Worm (Caenorhabditis elegans) whole organism, young adult: Measurements from ENCODE around the gene F01G4.6.
A peak's percentile ranks its signal among the peaks of the same experiment; 100 is the strongest.

ENCODE experiments used
- B0035.1 ChIP-seq: sonication (generic microtip); optimal IDR thresholded peaks from 2 replicates; lab custom pipeline; 2016; ENCODE audit warnings: missing genetic modification characterization, mild to moderate bottlenecking, missing compliant biosample characterization, missing genotype, missing genetic modification reagents
- B0336.3 ChIP-seq: fragments of 200-800 bp; sonication (Bioruptor generic); IDR thresholded peaks from 2 replicates; pipeline ENCODE4 v1.3.6; 2022; ENCODE audit warnings: missing genetic modification characterization, missing compliant biosample characterization
- D2030.7 ChIP-seq: fragments of 200-800 bp; sonication (Bioruptor generic); IDR thresholded peaks from 2 replicates; pipeline ENCODE4 v1.3.6; 2022; ENCODE audit warnings: missing genetic modification reagents, missing genetic modification characterization, missing compliant biosample characterization
- F22D6.2 ChIP-seq: sonication (generic microtip); optimal IDR thresholded peaks from 2 replicates; lab custom pipeline; 2016; ENCODE audit warnings: mild to moderate bottlenecking, missing genetic modification characterization, missing compliant biosample characterization
- F39B2.1 ChIP-seq: fragments of 200-800 bp; sonication (Bioruptor generic); IDR thresholded peaks from 2 replicates; pipeline ENCODE4 v1.3.6; 2022; ENCODE audit warnings: missing genetic modification reagents, missing genetic modification characterization, missing compliant biosample characterization
- F57A8.1 ChIP-seq: fragments of 200-800 bp; sonication (Bioruptor generic); optimal IDR thresholded peaks from 2 replicates; lab custom pipeline; 2018; ENCODE audit warnings: mild to moderate bottlenecking, missing genetic modification characterization, moderate library complexity, missing compliant biosample characterization
- K11D2.4 ChIP-seq: fragments of 200-800 bp; sonication (Bioruptor generic); IDR thresholded peaks from 2 replicates; pipeline ENCODE4 v1.3.6; 2022; ENCODE audit warnings: missing genetic modification reagents, missing genetic modification characterization, missing compliant biosample characterization
- T26A5.8 ChIP-seq: sonication (generic microtip); optimal IDR thresholded peaks from 2 replicates; lab custom pipeline; 2016; ENCODE audit warnings: missing genetic modification characterization, missing compliant biosample characterization
- Y53F4B.3 ChIP-seq: fragments of 200-800 bp; sonication (Bioruptor generic); IDR thresholded peaks from 2 replicates; pipeline ENCODE4 v1.3.6; 2022; ENCODE audit warnings: missing genetic modification reagents, missing genetic modification characterization, missing compliant biosample characterization
- Y53G8AR.9 ChIP-seq: fragments of 200-800 bp; sonication (Bioruptor generic); conservative IDR thresholded peaks from 2 replicates; pipeline ENCODE4 v1.3.6; 2022; ENCODE audit warnings: missing genetic modification reagents, missing genetic modification characterization, missing compliant biosample characterization
- Y67H2A.10 ChIP-seq: fragments of 200-800 bp; sonication (Bioruptor generic); conservative IDR thresholded peaks from 2 replicates; pipeline ENCODE4 v1.3.6; 2022; ENCODE audit warnings: missing genetic modification reagents, missing genetic modification characterization, missing compliant biosample characterization
- Y95B8A.8 ChIP-seq: fragments of 200-800 bp; sonication (Bioruptor generic); IDR thresholded peaks from 2 replicates; pipeline ENCODE4 v1.3.6; 2022; ENCODE audit warnings: missing genetic modification reagents, missing genetic modification characterization, missing compliant biosample characterization
- attf-3 ChIP-seq: fragments of 200-800 bp; sonication (Bioruptor generic); conservative IDR thresholded peaks from 2 replicates; pipeline ENCODE4 v1.3.6; 2022; ENCODE audit warnings: missing genetic modification reagents, missing genetic modification characterization, missing compliant biosample characterization
- attf-5 ChIP-seq: fragments of 200-800 bp; sonication (Bioruptor generic); optimal IDR thresholded peaks from 2 replicates; lab custom pipeline; 2018; ENCODE audit warnings: mild to moderate bottlenecking, missing genetic modification characterization, missing compliant biosample characterization
- cebp-1 ChIP-seq, 2 experiments: fragments of 200-800 bp in 1 of 2; sonication (Bioruptor generic) in 1 of 2; sonication (generic microtip) in 1 of 2; IDR thresholded peaks in 1 of 2; optimal IDR thresholded peaks in 1 of 2; 2 replicates each; pipeline versions ENCODE4 v1.3.6 to Lab custom; 2017 to 2022; ENCODE audit warnings: missing compliant biosample characterization in 2 of 2, missing genetic modification characterization in 2 of 2, mild to moderate bottlenecking in 1 of 2, missing genetic modification reagents in 1 of 2, moderate library complexity in 1 of 2
- ceh-100 ChIP-seq: fragments of 200-800 bp; sonication (Bioruptor generic); IDR thresholded peaks from 2 replicates; pipeline ENCODE4 v1.3.6; 2022; ENCODE audit warnings: missing genetic modification reagents, missing genetic modification characterization, missing compliant biosample characterization
- ceh-27 ChIP-seq: fragments of 200-800 bp; sonication (Bioruptor generic); optimal IDR thresholded peaks from 2 replicates; lab custom pipeline; 2018; ENCODE audit warnings: mild to moderate bottlenecking, missing genetic modification characterization, moderate library complexity, missing compliant biosample characterization
- ceh-58 ChIP-seq: fragments of 200-800 bp; sonication (Bioruptor generic); IDR thresholded peaks from 2 replicates; pipeline ENCODE4 v1.3.6; 2022; ENCODE audit warnings: missing genetic modification characterization, missing compliant biosample characterization
- chd-7 ChIP-seq: sonication (generic microtip); optimal IDR thresholded peaks from 2 replicates; lab custom pipeline; 2016; ENCODE audit warnings: mild to moderate bottlenecking, missing genetic modification characterization, moderate library complexity, missing compliant biosample characterization
- die-1 ChIP-seq: sonication (generic microtip); optimal IDR thresholded peaks from 2 replicates; lab custom pipeline; 2016; ENCODE audit warnings: missing genotype, mild to moderate bottlenecking, missing genetic modification characterization, missing compliant biosample characterization
- dox-1 ChIP-seq: fragments of 200-800 bp; sonication (Bioruptor generic); IDR thresholded peaks from 2 replicates; pipeline ENCODE4 v1.3.6; 2022; ENCODE audit warnings: missing genetic modification reagents, missing genetic modification characterization, missing compliant biosample characterization
- egl-18 ChIP-seq: fragments of 200-800 bp; sonication (Bioruptor generic); IDR thresholded peaks from 2 replicates; pipeline ENCODE4 v1.3.6; 2022; ENCODE audit warnings: missing genetic modification reagents, missing genetic modification characterization, missing compliant biosample characterization
- him-1 ChIP-seq: sonication (generic microtip); optimal IDR thresholded peaks from 2 replicates; lab custom pipeline; 2016; ENCODE audit warnings: missing genotype, missing genetic modification reagents, missing genetic modification characterization, missing compliant biosample characterization
- hlh-26 ChIP-seq: fragments of 200-800 bp; sonication (Bioruptor generic); conservative IDR thresholded peaks from 2 replicates; pipeline ENCODE4 v1.3.6; 2022; ENCODE audit warnings: missing genetic modification reagents, missing genetic modification characterization, missing compliant biosample characterization
- hmg-1.2 ChIP-seq: fragments of 200-800 bp; sonication (Bioruptor generic); IDR thresholded peaks from 2 replicates; pipeline ENCODE4 v1.3.6; 2022; ENCODE audit warnings: missing genetic modification reagents, missing genetic modification characterization, missing compliant biosample characterization
- hsf-1 ChIP-seq: fragments of 200-800 bp; sonication (Bioruptor generic); IDR thresholded peaks from 2 replicates; pipeline ENCODE4 v1.3.6; 2022; ENCODE audit warnings: missing genetic modification reagents, missing genetic modification characterization, missing compliant biosample characterization
- lag-1 ChIP-seq: fragments of 200-800 bp; sonication (Bioruptor generic); IDR thresholded peaks from 2 replicates; pipeline ENCODE4 v1.3.6; 2022; ENCODE audit warnings: missing genetic modification reagents, missing genetic modification characterization, missing compliant biosample characterization
- let-526 ChIP-seq: fragments of 200-800 bp; sonication (Bioruptor generic); IDR thresholded peaks from 2 replicates; pipeline ENCODE4 v1.3.6; 2022; ENCODE audit warnings: missing genetic modification reagents, missing genetic modification characterization, missing compliant biosample characterization
- lin-40 ChIP-seq: sonication (generic microtip); optimal IDR thresholded peaks from 2 replicates; lab custom pipeline; 2016; ENCODE audit warnings: missing genetic modification characterization, mild to moderate bottlenecking, missing compliant biosample characterization, missing genotype, missing genetic modification reagents
- lin-54 ChIP-seq: fragments of 200-800 bp; sonication (Bioruptor generic); optimal IDR thresholded peaks from 2 replicates; lab custom pipeline; 2018; ENCODE audit warnings: mild to moderate bottlenecking, missing genetic modification characterization, missing compliant biosample characterization
- madf-3 ChIP-seq: fragments of 200-800 bp; sonication (Bioruptor generic); IDR thresholded peaks from 2 replicates; pipeline ENCODE4 v1.3.6; 2022; ENCODE audit warnings: missing genetic modification reagents, missing genetic modification characterization, missing compliant biosample characterization
- madf-6 ChIP-seq: fragments of 200-800 bp; sonication (Bioruptor generic); IDR thresholded peaks from 2 replicates; pipeline ENCODE4 v1.3.6; 2022; ENCODE audit warnings: missing genetic modification reagents, missing genetic modification characterization, missing compliant biosample characterization
- mcd-1 ChIP-seq: fragments of 200-800 bp; sonication (Bioruptor generic); IDR thresholded peaks from 2 replicates; pipeline ENCODE4 v1.3.6; 2022; ENCODE audit warnings: missing genetic modification reagents, missing genetic modification characterization, missing compliant biosample characterization
- mes-4 ChIP-seq: sonication (generic microtip); optimal IDR thresholded peaks from 2 replicates; lab custom pipeline; 2016; ENCODE audit warnings: missing genotype, missing genetic modification characterization, missing compliant biosample characterization
- nhr-120 ChIP-seq: fragments of 200-800 bp; sonication (Bioruptor generic); IDR thresholded peaks from 2 replicates; pipeline ENCODE4 v1.3.6; 2022; ENCODE audit warnings: missing genetic modification characterization, missing compliant biosample characterization
- nhr-179 ChIP-seq: sonication (generic microtip); optimal IDR thresholded peaks from 2 replicates; lab custom pipeline; 2016; ENCODE audit warnings: mild to moderate bottlenecking, missing genetic modification characterization, missing compliant biosample characterization
- nhr-90 ChIP-seq: sonication (generic microtip); optimal IDR thresholded peaks from 2 replicates; lab custom pipeline; 2016; ENCODE audit warnings: missing genotype, mild to moderate bottlenecking, missing genetic modification characterization, missing compliant biosample characterization
- rec-8 ChIP-seq, 2 experiments: sonication (generic microtip); optimal IDR thresholded peaks; 2 replicates each; lab custom pipeline; 2016; ENCODE audit warnings: mild to moderate bottlenecking in 2 of 2, missing genetic modification characterization in 2 of 2, missing genetic modification reagents in 2 of 2, missing genotype in 2 of 2, missing biosample characterization in 1 of 2, missing compliant biosample characterization in 1 of 2, moderate library complexity in 1 of 2
- repo-1 ChIP-seq: sonication (generic microtip); optimal IDR thresholded peaks from 2 replicates; lab custom pipeline; 2017; ENCODE audit warnings: mild to moderate bottlenecking, missing genetic modification characterization, missing compliant biosample characterization
- rpc-1 ChIP-seq, 2 experiments: fragments of 150-350 bp in 1 of 2; sonication (generic microtip) in 1 of 2; optimal IDR thresholded peaks; 2 replicates each; lab custom pipeline; 2014 to 2018; ENCODE audit warnings: missing biosample characterization in 1 of 2, missing genetic modification characterization in 1 of 2, missing genetic modification reagents in 1 of 2, missing genotype in 1 of 2
- sdz-38 ChIP-seq: sonication (generic microtip); optimal IDR thresholded peaks from 2 replicates; lab custom pipeline; 2016; ENCODE audit warnings: missing genotype, missing genetic modification characterization, missing compliant biosample characterization
- tbp1 ChIP-seq: fragments of 200-800 bp; sonication (Bioruptor generic); optimal IDR thresholded peaks from 2 replicates; lab custom pipeline; 2018; ENCODE audit warnings: mild to moderate bottlenecking, missing genetic modification characterization, missing compliant biosample characterization
- unc-62 ChIP-seq: fragments of 150-350 bp; optimal IDR thresholded peaks from 2 replicates; lab custom pipeline; 2014; ENCODE audit warnings: missing biosample characterization, missing genetic modification reagents, missing genetic modification characterization
- xnd-1 ChIP-seq: sonication (generic microtip); optimal IDR thresholded peaks from 2 replicates; lab custom pipeline; 2016; ENCODE audit warnings: missing genotype, missing genetic modification reagents, missing genetic modification characterization, missing compliant biosample characterization
- ztf-3 ChIP-seq: fragments of 200-800 bp; sonication (Bioruptor generic); optimal IDR thresholded peaks from 2 replicates; lab custom pipeline; 2018; ENCODE audit warnings: mild to moderate bottlenecking, missing genetic modification characterization, missing compliant biosample characterization

Gene F01G4.6

ce11 chrIV:11150844-11151243 lies 1.5 kb upstream of the F01G4.6 start, which contains the start of gene C08F8.2:
C08F8.2 (plus strand) TSS chrIV:11150997.
- TF ChIP-seq Y53G8AR.9 (GFP tag; lab: Robert Waterston, UW), result 0 out of 2 replicates have a peak, but pooled peaks have one; percentile 54
- no peak for TF ChIP-seq D2030.7 (GFP tag; lab: Robert Waterston, UW)
- peak; percentile 22 for TF ChIP-seq lin-54 (GFP tag; lab: Kevin White, UChicago)
- no peak for TF ChIP-seq Y67H2A.10 (GFP tag; lab: Robert Waterston, UW)
- TF ChIP-seq F39B2.1 (GFP tag; lab: Robert Waterston, UW), result no peak
- TF ChIP-seq mes-4, result no peak
- TF ChIP-seq let-526 (GFP tag; lab: Robert Waterston, UW), result no peak
- TF ChIP-seq hsf-1 (GFP tag; lab: Robert Waterston, UW), result 0 out of 2 replicates have a peak, but pooled peaks have one; percentile 26

- no peak for TF ChIP-seq unc-62 (GFP tag; lab: Kevin White, UChicago)
- TF ChIP-seq him-1 (tag; lab: Kevin White, UChicago), result no peak
- peak; percentile 31; the same call in 1 of the 2 replicates for TF ChIP-seq dox-1 (GFP tag; lab: Robert Waterston, UW)
- TF ChIP-seq mes-4, result no peak
- no peak for TF ChIP-seq B0035.1 (tag; lab: Kevin White, UChicago)
- 0 out of 2 replicates have a peak, but pooled peaks have one; percentile 8 for TF ChIP-seq Y95B8A.8 (GFP tag; lab: Robert Waterston, UW)
- no peak for TF ChIP-seq Y53F4B.3 (GFP tag; lab: Robert Waterston, UW)
- no peak for TF ChIP-seq hlh-26 (GFP tag; lab: Robert Waterston, UW)
- no peak for TF ChIP-seq sdz-38
- TF ChIP-seq chd-7 (tag; lab: Kevin White, UChicago), result peak; percentile 58
- no peak for TF ChIP-seq lin-40
- no peak for TF ChIP-seq F39B2.1 (GFP tag; lab: Robert Waterston, UW)
- TF ChIP-seq ceh-58 (GFP tag; lab: Robert Waterston, UW), result no peak
- no peak for TF ChIP-seq xnd-1
- no peak for TF ChIP-seq egl-18
- no peak for TF ChIP-seq F57A8.1
- no peak for TF ChIP-seq T26A5.8 (tag; lab: Kevin White, UChicago)
- TF ChIP-seq mcd-1 (GFP tag; lab: Robert Waterston, UW), result no peak
- no peak for TF ChIP-seq nhr-120 (GFP tag; lab: Robert Waterston, UW)
- no peak for TF ChIP-seq ceh-100
- peak; percentile 18 for TF ChIP-seq ztf-3 (GFP tag; lab: Kevin White, UChicago)
- peak; percentile 11 for TF ChIP-seq tbp1 (GFP tag; lab: Kevin White, UChicago)
- no peak for TF ChIP-seq rpc-1 (optimal IDR thresholded peaks at IDR 0.05; lab: Kevin White, UChicago)
- TF ChIP-seq rpc-1 (tag; optimal IDR thresholded peaks at IDR 0.05; lab: Kevin White, UChicago), result no peak
- TF ChIP-seq attf-5 (GFP tag; lab: Kevin White, UChicago), result peak; percentile 47
- TF ChIP-seq cebp-1 (GFP tag; IDR thresholded peaks at IDR 0.05; lab: Robert Waterston, UW), result no peak
- peak; percentile 15 for TF ChIP-seq cebp-1 (tag; optimal IDR thresholded peaks at IDR 0.05; lab: Kevin White, UChicago)
- TF ChIP-seq madf-6, result 0 out of 2 replicates have a peak, but pooled peaks have one; percentile 22
- TF ChIP-seq repo-1 (tag; lab: Kevin White, UChicago), result no peak
- TF ChIP-seq K11D2.4 (GFP tag; lab: Robert Waterston, UW), result no peak
- no peak for TF ChIP-seq B0336.3 (GFP tag; lab: Robert Waterston, UW)
- no peak for TF ChIP-seq ceh-27 (GFP tag; lab: Kevin White, UChicago)
- TF ChIP-seq lag-1 (GFP tag; lab: Robert Waterston, UW), result no peak
- TF ChIP-seq nhr-90 (tag; lab: Kevin White, UChicago), result no peak
- peak; percentile 35; the same call in 1 of the 2 replicates for TF ChIP-seq hmg-1.2 (GFP tag; lab: Robert Waterston, UW)
- TF ChIP-seq madf-3 (GFP tag; lab: Robert Waterston, UW), result no peak
- no peak for TF ChIP-seq attf-3 (GFP tag; lab: Robert Waterston, UW)
- TF ChIP-seq Y67H2A.10 (GFP tag; lab: Robert Waterston, UW), result no peak
- no peak for TF ChIP-seq F22D6.2 (tag; lab: Kevin White, UChicago)
- no peak for TF ChIP-seq nhr-179 (tag; lab: Kevin White, UChicago)
- TF ChIP-seq die-1, result peak; percentile 30
- TF ChIP-seq rec-8 (tag; optimal IDR thresholded peaks at IDR 0.05; lab: Kevin White, UChicago), result no peak
These were observed 427 bp downstream of the F01G4.6 start for ce11 chrIV:11148788-11149366.
